Fruit fly (Drosophila melanogaster): Measurements from ENCODE around the gene Ir67b.

The Ir67b gene

DNA sequence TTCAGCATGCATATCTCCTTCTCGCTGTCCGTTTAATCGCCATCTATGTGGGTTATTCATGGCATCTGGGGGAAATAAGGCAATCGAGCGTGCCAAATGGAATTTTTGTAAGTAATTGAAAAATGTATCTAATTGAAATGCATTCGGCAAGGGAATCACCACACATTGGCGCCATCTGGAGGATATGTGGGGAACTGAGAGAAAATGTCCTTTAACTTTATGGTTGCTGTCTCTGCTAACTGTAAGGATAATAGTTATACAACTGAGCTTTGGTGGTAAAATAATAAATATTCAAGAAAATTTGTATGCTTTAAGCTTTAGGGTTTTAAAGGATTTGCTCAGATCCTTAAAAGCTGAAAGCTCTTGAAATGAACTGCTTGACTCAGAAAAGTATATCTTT lies 4.5 kb downstream of the Ir67b start:
- no peak for TF ChIP-seq Hr4 (GFP tag; optimal IDR thresholded peaks at IDR 0.05)
- TF ChIP-seq CG6163 (GFP tag; IDR thresholded peaks at IDR 0.05): 0 out of 3 replicates have a peak, but pooled peaks have one; percentile 9

DNA sequence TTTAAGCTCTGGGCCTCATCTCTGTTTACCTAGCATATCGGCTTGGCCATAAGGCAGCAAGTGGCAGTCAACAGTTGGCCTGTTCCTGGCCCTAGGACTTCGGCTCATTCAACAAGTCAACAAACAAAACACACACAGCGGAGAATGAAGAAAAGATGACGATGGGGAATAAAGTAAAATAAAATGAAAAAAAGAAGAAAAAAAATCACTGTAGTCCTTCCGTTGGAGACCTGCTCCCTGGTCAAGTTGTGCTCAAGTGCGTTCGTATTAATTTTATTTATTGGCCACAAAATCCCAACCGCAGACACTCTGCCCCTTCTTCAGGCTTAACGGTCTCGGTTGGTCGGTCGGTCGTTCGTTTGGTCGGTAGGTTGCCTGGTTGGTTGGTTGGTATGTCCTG lies 13.4 kb downstream of the Ir67b start:
- TF ChIP-seq CG6854 (GFP tag; optimal IDR thresholded peaks at IDR 0.05) (no peak), CG6808 (GFP tag; optimal IDR thresholded peaks at IDR 0.05) (peak; percentile 21), CG6163 (GFP tag; IDR thresholded peaks at IDR 0.05) (0 out of 3 replicates have a peak, but pooled peaks have one; percentile 9), Sox102F (GFP tag; optimal IDR thresholded peaks at IDR 0.05) (no peak), CG1621 (tag; optimal IDR thresholded peaks at IDR 0.05) (peak; percentile 26), CG11762 (GFP tag; optimal IDR thresholded peaks at IDR 0.05; ENCODE audit: insufficient read depth) (no peak), CG3032 (tag; optimal IDR thresholded peaks at IDR 0.05) (peak; percentile 3), Ets96B (tag; optimal IDR thresholded peaks at IDR 0.05) (no peak), ss (GFP tag; optimal IDR thresholded peaks at IDR 0.05) (peak; percentile 57 to 68), CG8319 (GFP tag; optimal IDR thresholded peaks at IDR 0.05) (peak; percentile 21), CG7368 (GFP tag; optimal IDR thresholded peaks at IDR 0.05) (no peak), dsx (GFP tag; optimal IDR thresholded peaks at IDR 0.05; ENCODE audit: poor library complexity, severe bottlenecking) (peak; percentile 36), Gug (GFP tag; IDR thresholded peaks at IDR 0.05) (no peak), Blimp-1 (GFP tag; optimal IDR thresholded peaks at IDR 0.05) (no peak), svp (GFP tag) (no peak), Eip78C (GFP tag) (peak; percentile 49), achi (GFP tag; optimal IDR thresholded peaks at IDR 0.05) (peak; percentile 1), spab (GFP tag; optimal IDR thresholded peaks at IDR 0.05) (peak; percentile 30)

DNA sequence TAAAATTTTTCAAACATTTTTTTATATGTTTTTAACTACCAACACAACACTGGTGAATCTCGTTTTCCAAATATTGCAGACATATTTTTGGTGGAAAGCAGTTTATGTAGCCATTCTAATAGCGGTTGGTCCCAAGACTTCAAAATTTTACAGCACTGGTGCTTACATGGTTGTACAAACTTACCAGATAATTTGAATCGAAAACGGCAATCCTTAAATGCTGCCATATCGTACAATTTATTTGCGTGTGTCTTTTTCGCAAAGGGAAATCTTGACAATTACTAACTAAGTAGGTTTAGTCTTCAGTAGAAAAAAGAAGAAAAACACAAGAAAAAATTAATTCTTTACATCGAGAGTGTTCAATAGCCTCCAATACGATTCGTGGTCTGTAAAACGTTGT lies 19.3 kb downstream of the Ir67b start, which contains the start of gene CG12362:
TSS of gene CG12362 (plus strand) at position 301 of the 400 bp plus-strand sequence.
- TF ChIP-seq svp (GFP tag): no peak
- peak; percentile 22 for TF ChIP-seq Eip78C (GFP tag)

DNA sequence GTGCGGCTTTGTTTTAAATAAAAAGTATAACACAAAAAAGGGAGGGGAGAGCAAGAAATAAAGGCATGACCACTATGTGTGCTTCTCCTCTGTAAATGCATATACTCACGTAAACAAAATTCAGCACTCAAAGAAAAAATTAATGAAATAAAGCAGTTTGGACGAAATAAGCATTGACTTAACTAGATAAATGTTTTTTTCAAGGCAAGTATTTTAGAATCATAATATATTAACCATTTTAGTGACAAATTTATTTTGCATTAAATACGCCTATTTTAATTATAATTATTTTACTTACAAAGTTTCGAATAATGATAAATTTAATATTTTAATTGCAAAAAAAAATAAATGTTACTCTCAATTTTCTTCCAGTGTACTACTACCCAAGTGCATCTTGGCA lies 20.2 kb downstream of the Ir67b start:
- TF ChIP-seq Sox15 (GFP tag; optimal IDR thresholded peaks at IDR 0.05) (no peak), Lpt (GFP tag; optimal IDR thresholded peaks at IDR 0.05) (no peak), salr (GFP tag; optimal IDR thresholded peaks at IDR 0.05) (no peak), spab (GFP tag; optimal IDR thresholded peaks at IDR 0.05) (peak; percentile 30), CG8119 (GFP tag; IDR thresholded peaks at IDR 0.05) (0 out of 3 replicates have a peak, but pooled peaks have one; percentile 30), Eip75B (GFP tag; optimal IDR thresholded peaks at IDR 0.05) (no peak), Hr39 (GFP tag; optimal IDR thresholded peaks at IDR 0.05) (no peak), Ets96B (tag; optimal IDR thresholded peaks at IDR 0.05) (peak; percentile 53), CG6808 (GFP tag; optimal IDR thresholded peaks at IDR 0.05) (no peak), net (GFP tag; optimal IDR thresholded peaks at IDR 0.05) (no peak), Ets21C (GFP tag; optimal IDR thresholded peaks at IDR 0.05) (no peak), ss (GFP tag; optimal IDR thresholded peaks at IDR 0.05) (peak in 1 of 2 experiments; percentile 61), CG8632 (GFP tag; optimal IDR thresholded peaks at IDR 0.05) (no peak), Sox102F (GFP tag; optimal IDR thresholded peaks at IDR 0.05) (peak; percentile 3), cyc (GFP tag; optimal IDR thresholded peaks at IDR 0.05) (no peak), CG3032 (tag; optimal IDR thresholded peaks at IDR 0.05) (peak; percentile 56), CG34406 (GFP tag; optimal IDR thresholded peaks at IDR 0.05) (peak; percentile 51), OdsH (GFP tag; optimal IDR thresholded peaks at IDR 0.05) (peak; percentile 40), CG6163 (GFP tag; IDR thresholded peaks at IDR 0.05) (0 out of 3 replicates have a peak, but pooled peaks have one; percentile 42), svp (GFP tag) (peak; percentile 69), acj6 (GFP tag; optimal IDR thresholded peaks at IDR 0.05) (peak; percentile 16), Eip78C (GFP tag) (peak; percentile 83), CG6792 (GFP tag; optimal IDR thresholded peaks at IDR 0.05) (peak; percentile 1), CG16779 (tag; optimal IDR thresholded peaks at IDR 0.05) (no peak), CG6276 (GFP tag; optimal IDR thresholded peaks at IDR 0.05) (no peak), CG3919 (GFP tag; optimal IDR thresholded peaks at IDR 0.05) (no peak), Sox14 (GFP tag; optimal IDR thresholded peaks at IDR 0.05) (no peak), achi (GFP tag; optimal IDR thresholded peaks at IDR 0.05) (peak; percentile 29), dsx (GFP tag; optimal IDR thresholded peaks at IDR 0.05; ENCODE audit: poor library complexity, severe bottlenecking) (peak; percentile 40), CG8319 (GFP tag; optimal IDR thresholded peaks at IDR 0.05) (peak; percentile 27), Smox (GFP tag; optimal IDR thresholded peaks at IDR 0.05) (peak; percentile 22), topi (GFP tag; optimal IDR thresholded peaks at IDR 0.05) (no peak), Met (GFP tag; optimal IDR thresholded peaks at IDR 0.05) (peak; percentile 2), esn (GFP tag; optimal IDR thresholded peaks at IDR 0.05) (peak; percentile 45), CG10631 (GFP tag; optimal IDR thresholded peaks at IDR 0.05) (peak; percentile 33), CG9139 (GFP tag; optimal IDR thresholded peaks at IDR 0.05) (no peak)

Data from whole organism, prepupa.